Fruit fly (Drosophila melanogaster) whole organism, embryonic: ENCODE data around the gene EMC6.

Experiments used
- CG10654 ChIP-seq: fragments of 200-800 bp; sonication (Bioruptor generic); optimal IDR thresholded peaks from 2 replicates; lab custom pipeline; 2016; ENCODE audit warnings: missing biosample characterization, missing genetic modification characterization
- CG11247 ChIP-seq: fragments of 200-800 bp; sonication (Bioruptor generic); IDR thresholded peaks from 2 replicates; pipeline ENCODE4 v1.3.6; 2022; ENCODE audit warnings: missing biosample characterization, missing genetic modification characterization
- CG11398 ChIP-seq: fragments of 200-800 bp; sonication (Bioruptor generic); optimal IDR thresholded peaks from 2 replicates; lab custom pipeline; 2016; ENCODE audit warnings: missing biosample characterization, missing genetic modification characterization
- CG12659 ChIP-seq: fragments of 200-800 bp; sonication (Bioruptor generic); optimal IDR thresholded peaks from 3 replicates; lab custom pipeline; 2017; ENCODE audit warnings: mild to moderate bottlenecking, missing biosample characterization, missing genetic modification reagents, missing genetic modification characterization
- CG12942 ChIP-seq: fragments of 200-800 bp; sonication (Bioruptor generic); optimal IDR thresholded peaks from 3 replicates; lab custom pipeline; 2016; ENCODE audit warnings: missing biosample characterization, missing genetic modification characterization
- CG13123 ChIP-seq: fragments of 200-800 bp; sonication (Bioruptor generic); optimal IDR thresholded peaks from 2 replicates; lab custom pipeline; 2016; ENCODE audit warnings: missing biosample characterization, missing genetic modification characterization
- CG14050 ChIP-seq: fragments of 200-800 bp; sonication (Bioruptor generic); IDR thresholded peaks from 3 replicates; pipeline ENCODE4 v1.3.6; 2022; ENCODE audit warnings: missing biosample characterization, missing genetic modification characterization
- CG15073 ChIP-seq: fragments of 200-800 bp; sonication (Bioruptor generic); optimal IDR thresholded peaks from 2 replicates; lab custom pipeline; 2016; ENCODE audit warnings: missing biosample characterization, missing genetic modification characterization
- CG15269 ChIP-seq: fragments of 200-800 bp; sonication (Bioruptor generic); optimal IDR thresholded peaks from 2 replicates; lab custom pipeline; 2018; ENCODE audit warnings: missing biosample characterization, mild to moderate bottlenecking, missing genetic modification characterization, moderate library complexity
- CG15696 ChIP-seq: fragments of 200-800 bp; sonication (Bioruptor generic); optimal IDR thresholded peaks from 2 replicates; lab custom pipeline; 2019; ENCODE audit warnings: missing biosample characterization, mild to moderate bottlenecking, missing genetic modification characterization, moderate library complexity
- CG1602 ChIP-seq: fragments of 200-800 bp; sonication (Bioruptor generic); optimal IDR thresholded peaks from 3 replicates; lab custom pipeline; 2016; ENCODE audit warnings: missing biosample characterization, missing genetic modification characterization
- CG1603 ChIP-seq: fragments of 200-800 bp; sonication (Bioruptor generic); optimal IDR thresholded peaks from 2 replicates; lab custom pipeline; 2019; ENCODE audit warnings: missing biosample characterization, mild to moderate bottlenecking, missing genetic modification characterization, moderate library complexity
- CG18262 ChIP-seq: fragments of 200-800 bp; optimal IDR thresholded peaks from 3 replicates; lab custom pipeline; 2019; ENCODE audit warnings: missing biosample characterization, mild to moderate bottlenecking, missing genetic modification characterization, moderate library complexity
- CG30431 ChIP-seq: fragments of 200-800 bp; sonication (Bioruptor generic); optimal IDR thresholded peaks from 2 replicates; lab custom pipeline; 2017; ENCODE audit warnings: missing biosample characterization, missing genetic modification characterization
- CG3163 ChIP-seq: fragments of 200-800 bp; sonication (Bioruptor generic); optimal IDR thresholded peaks from 3 replicates; lab custom pipeline; 2016; ENCODE audit warnings: missing biosample characterization, missing genetic modification characterization
- CG32772 ChIP-seq: fragments of 200-800 bp; sonication (Bioruptor generic); IDR thresholded peaks from 2 replicates; pipeline ENCODE4 v1.3.6; 2022; ENCODE audit warnings: missing biosample characterization, missing genetic modification characterization
- CG33557 ChIP-seq: fragments of 200-800 bp; sonication (Bioruptor generic); optimal IDR thresholded peaks from 2 replicates; lab custom pipeline; 2019; ENCODE audit warnings: missing biosample characterization, mild to moderate bottlenecking, missing genetic modification characterization, moderate library complexity
- CG34422 ChIP-seq: fragments of 200-800 bp; sonication (Bioruptor generic); IDR thresholded peaks from 3 replicates; pipeline ENCODE4 v1.3.6; 2022; ENCODE audit warnings: missing biosample characterization, missing genetic modification characterization
- CG4617 ChIP-seq: fragments of 200-800 bp; sonication (Bioruptor generic); optimal IDR thresholded peaks from 3 replicates; lab custom pipeline; 2016; ENCODE audit warnings: missing biosample characterization, missing genetic modification characterization, borderline replicate concordance
- CG4854 ChIP-seq: fragments of 200-800 bp; sonication (Bioruptor generic); optimal IDR thresholded peaks from 2 replicates; lab custom pipeline; 2016; ENCODE audit warnings: missing biosample characterization, missing genetic modification characterization, inconsistent platforms
- CG8290 ChIP-seq, 3 experiments: fragments of 200-800 bp; sonication (Bioruptor generic); optimal IDR thresholded peaks; 2 replicates each; lab custom pipeline; 2016 to 2019; ENCODE audit warnings: missing biosample characterization in 3 of 3, missing genetic modification characterization in 3 of 3, mild to moderate bottlenecking in 2 of 3, moderate library complexity in 1 of 3
- CG9215 ChIP-seq: fragments of 200-800 bp; sonication (Bioruptor generic); IDR thresholded peaks from 2 replicates; pipeline ENCODE4 v1.3.6; 2022; ENCODE audit warnings: missing biosample characterization, missing genetic modification characterization
- CG9609 ChIP-seq: fragments of 200-800 bp; sonication (Bioruptor generic); optimal IDR thresholded peaks from 3 replicates; lab custom pipeline; 2016; ENCODE audit warnings: missing biosample characterization, missing genetic modification characterization
- CG9876 ChIP-seq: fragments of 200-800 bp; sonication (Bioruptor generic); optimal IDR thresholded peaks from 2 replicates; lab custom pipeline; 2016; ENCODE audit warnings: missing biosample characterization, missing genetic modification characterization
- Chrac-16 ChIP-seq: fragments of 200-800 bp; sonication (Bioruptor generic); optimal IDR thresholded peaks from 3 replicates; lab custom pipeline; 2016; ENCODE audit warnings: missing biosample characterization, missing genetic modification characterization
- Elba2 ChIP-seq: fragments of 200-800 bp; sonication (Bioruptor generic); optimal IDR thresholded peaks from 3 replicates; lab custom pipeline; 2016; ENCODE audit warnings: missing biosample characterization, missing genetic modification characterization
- Ets97D ChIP-seq: fragments of 200-800 bp; sonication (Bioruptor generic); optimal IDR thresholded peaks from 3 replicates; lab custom pipeline; 2016; ENCODE audit warnings: missing biosample characterization, missing genetic modification characterization
- Fer1 ChIP-seq: fragments of 200-800 bp; sonication (Bioruptor generic); optimal IDR thresholded peaks from 2 replicates; lab custom pipeline; 2017; ENCODE audit warnings: missing biosample characterization, mild to moderate bottlenecking, missing genetic modification characterization
- Hmr ChIP-seq: fragments of 200-800 bp; sonication (Bioruptor generic); optimal IDR thresholded peaks from 3 replicates; lab custom pipeline; 2017; ENCODE audit warnings: mild to moderate bottlenecking, missing biosample characterization, missing genetic modification reagents, missing genetic modification characterization
- Hr51 ChIP-seq, 2 experiments: fragments of 200-800 bp; sonication (Bioruptor generic); optimal IDR thresholded peaks; 2 replicates in 1 of 2; 3 replicates in 1 of 2; lab custom pipeline; 2016 to 2018; ENCODE audit warnings: missing biosample characterization in 2 of 2, missing genetic modification characterization in 2 of 2, mild to moderate bottlenecking in 1 of 2, moderate library complexity in 1 of 2
- Neu2 ChIP-seq: fragments of 200-800 bp; sonication (Bioruptor generic); optimal IDR thresholded peaks from 3 replicates; lab custom pipeline; 2016; ENCODE audit warnings: missing biosample characterization, missing genetic modification characterization, borderline replicate concordance
- Sry-β ChIP-seq: fragments of 200-800 bp; sonication (Bioruptor generic); optimal IDR thresholded peaks from 2 replicates; lab custom pipeline; 2018; ENCODE audit warnings: missing biosample characterization, mild to moderate bottlenecking, missing genetic modification characterization, moderate library complexity
- Taf1 ChIP-seq: fragments of 200-800 bp; sonication (Bioruptor generic); IDR thresholded peaks from 2 replicates; pipeline ENCODE4 v1.3.6; 2022; ENCODE audit warnings: missing biosample characterization, missing genetic modification characterization
- Xrp1 ChIP-seq: fragments of 200-800 bp; sonication (Bioruptor generic); IDR thresholded peaks from 2 replicates; pipeline ENCODE4 v1.3.6; 2022; ENCODE audit warnings: missing biosample characterization, missing genetic modification characterization
- abd-A ChIP-seq: fragments of 200-800 bp; sonication (Bioruptor generic); optimal IDR thresholded peaks from 3 replicates; lab custom pipeline; 2019; ENCODE audit warnings: missing biosample characterization, mild to moderate bottlenecking, missing genetic modification characterization, moderate library complexity
- bbx ChIP-seq: fragments of 200-800 bp; sonication (Bioruptor generic); IDR thresholded peaks from 2 replicates; pipeline ENCODE4 v1.3.6; 2022; ENCODE audit warnings: missing biosample characterization, missing genetic modification characterization; ENCODE audit not compliant: partially characterized antibody
- corto ChIP-seq: fragments of 200-800 bp; sonication (Bioruptor generic); optimal IDR thresholded peaks from 2 replicates; lab custom pipeline; 2016; ENCODE audit warnings: missing biosample characterization, mild to moderate bottlenecking, missing genetic modification characterization, moderate library complexity
- dmrt11E ChIP-seq: fragments of 200-800 bp; sonication (Bioruptor generic); optimal IDR thresholded peaks from 3 replicates; lab custom pipeline; 2018; ENCODE audit warnings: missing biosample characterization, mild to moderate bottlenecking, missing genetic modification characterization, moderate library complexity
- en ChIP-seq: fragments of 200-800 bp; sonication (Bioruptor generic); optimal IDR thresholded peaks from 2 replicates; lab custom pipeline; 2016; ENCODE audit warnings: missing biosample characterization, missing genetic modification characterization
- fu2 ChIP-seq: fragments of 200-800 bp; sonication (Bioruptor generic); optimal IDR thresholded peaks from 2 replicates; lab custom pipeline; 2016; ENCODE audit warnings: missing biosample characterization, missing genetic modification characterization
- gem ChIP-seq: fragments of 200-800 bp; sonication (Bioruptor generic); optimal IDR thresholded peaks from 2 replicates; lab custom pipeline; 2019; ENCODE audit warnings: missing biosample characterization, mild to moderate bottlenecking, missing genetic modification characterization, moderate library complexity
- grau ChIP-seq: fragments of 200-800 bp; optimal IDR thresholded peaks from 3 replicates; lab custom pipeline; 2019; ENCODE audit warnings: missing biosample characterization, mild to moderate bottlenecking, missing genetic modification characterization, moderate library complexity
- grn ChIP-seq: fragments of 200-800 bp; sonication (Bioruptor generic); optimal IDR thresholded peaks from 3 replicates; lab custom pipeline; 2017; ENCODE audit warnings: missing biosample characterization, missing genetic modification characterization
- klu ChIP-seq: fragments of 200-800 bp; sonication (Bioruptor generic); IDR thresholded peaks from 2 replicates; pipeline ENCODE4 v1.3.6; 2022; ENCODE audit warnings: missing biosample characterization, missing genetic modification characterization
- lbe ChIP-seq: fragments of 200-800 bp; sonication (Bioruptor generic); optimal IDR thresholded peaks from 2 replicates; lab custom pipeline; 2016; ENCODE audit warnings: missing biosample characterization, mild to moderate bottlenecking, missing genetic modification characterization
- lilli ChIP-seq: fragments of 200-800 bp; sonication (Bioruptor generic); optimal IDR thresholded peaks from 3 replicates; lab custom pipeline; 2016; ENCODE audit warnings: missing biosample characterization, missing genetic modification characterization
- nerfin-2 ChIP-seq: fragments of 200-800 bp; sonication (Bioruptor generic); IDR thresholded peaks from 2 replicates; pipeline ENCODE4 v1.3.6; 2022; ENCODE audit warnings: missing biosample characterization, missing genetic modification characterization; ENCODE audit not compliant: partially characterized antibody
- org-1 ChIP-seq: fragments of 200-800 bp; sonication (Bioruptor generic); optimal IDR thresholded peaks from 2 replicates; lab custom pipeline; 2017; ENCODE audit warnings: missing biosample characterization, missing genetic modification characterization
- sqz ChIP-seq: fragments of 200-800 bp; sonication (Bioruptor generic); optimal IDR thresholded peaks from 3 replicates; lab custom pipeline; 2018; ENCODE audit warnings: missing biosample characterization, mild to moderate bottlenecking, missing genetic modification characterization
- tna ChIP-seq: fragments of 200-800 bp; sonication (Bioruptor generic); IDR thresholded peaks from 2 replicates; pipeline ENCODE4 v1.3.6; 2022; ENCODE audit warnings: missing biosample characterization, missing genetic modification characterization; ENCODE audit not compliant: partially characterized antibody
- toy ChIP-seq: fragments of 200-800 bp; sonication (Bioruptor generic); IDR thresholded peaks from 2 replicates; pipeline ENCODE4 v1.3.6; 2022; ENCODE audit warnings: missing biosample characterization, missing genetic modification characterization

The EMC6 gene

DNA sequence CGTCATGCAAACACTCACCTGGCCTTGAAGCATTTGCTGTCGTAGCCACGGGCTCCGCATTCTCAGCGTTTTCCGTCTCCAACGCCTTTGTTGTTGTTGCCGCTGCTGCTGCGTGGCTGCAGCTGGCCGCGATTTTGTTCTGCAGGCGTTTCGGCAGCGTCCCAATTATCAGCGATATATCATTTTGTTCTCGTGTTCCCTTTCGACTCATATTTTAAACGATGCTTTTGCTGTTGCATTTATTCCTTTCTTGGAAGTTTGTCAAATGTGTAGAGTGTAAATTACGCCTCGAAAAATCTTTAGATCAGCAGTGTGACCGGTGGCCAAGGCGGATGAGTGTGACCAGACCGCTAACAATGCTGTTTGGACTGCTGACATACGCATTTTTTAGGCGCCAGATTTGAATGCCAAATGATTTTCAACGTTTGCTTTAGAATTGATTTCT is 8.3 kb upstream of the EMC6 start, which contains the start of gene Smg6 (continued):
- TF ChIP-seq CG1602 (GFP tag; lab: Kevin White, UChicago) (no peak), CG8290 (GFP tag; optimal IDR thresholded peaks at IDR 0.05; lab: Kevin White, UChicago) (no peak), CG8290 (tag; optimal IDR thresholded peaks at IDR 0.05; lab: Kevin White, UChicago) (no peak), CG32772 (no peak), CG15696 (tag; lab: Kevin White, UChicago) (no peak), CG33557 (GFP tag; lab: Kevin White, UChicago) (no peak), abd-A (tag; lab: Kevin White, UChicago) (no peak), CG30431 (GFP tag; lab: Kevin White, UChicago) (no peak), toy (GFP tag; lab: Robert Waterston, UW) (no peak), Fer1 (GFP tag; lab: Kevin White, UChicago) (peak; percentile 46), CG3163 (GFP tag; lab: Kevin White, UChicago) (no peak), CG1603 (tag; lab: Kevin White, UChicago) (no peak), CG9876 (GFP tag; lab: Kevin White, UChicago) (no peak), CG12659 (GFP tag; lab: Kevin White, UChicago) (peak; percentile 1), Neu2 (no peak), CG13123 (GFP tag; lab: Kevin White, UChicago) (no peak), CG11398 (GFP tag; lab: Kevin White, UChicago) (no peak), grn (GFP tag; lab: Kevin White, UChicago) (no peak), CG4617 (GFP tag; lab: Kevin White, UChicago) (peak; percentile 91), en (GFP tag; lab: Kevin White, UChicago) (no peak), Elba2 (peak; percentile 22), org-1 (no peak), CG9609 (no peak), Xrp1 (GFP tag; lab: Robert Waterston, UW) (no peak), Taf1 (no peak), lilli (GFP tag; lab: Kevin White, UChicago) (no peak), CG18262 (tag; lab: Kevin White, UChicago) (no peak), CG10654 (GFP tag; lab: Kevin White, UChicago) (no peak), gem (no peak), lbe (no peak), Hmr (GFP tag; lab: Kevin White, UChicago) (no peak), klu (GFP tag; lab: Robert Waterston, UW) (no peak), Chrac-16 (no peak), CG9215 (GFP tag; lab: Robert Waterston, UW) (no peak), Ets97D (GFP tag; lab: Kevin White, UChicago) (peak; percentile 28), fu2 (GFP tag; lab: Kevin White, UChicago) (no peak), CG15269 (tag; lab: Kevin White, UChicago) (no peak), Hr51 (GFP tag; optimal IDR thresholded peaks at IDR 0.05; lab: Kevin White, UChicago) (no peak), CG14050 (GFP tag; lab: Robert Waterston, UW) (no peak), CG12942 (GFP tag; lab: Kevin White, UChicago) (no peak), CG15073 (GFP tag; lab: Kevin White, UChicago) (no peak), nerfin-2 (GFP tag; lab: Robert Waterston, UW) (no peak), CG34422 (GFP tag; lab: Robert Waterston, UW) (no peak; the same call in 2 of the 3 replicates), Sry-β (GFP tag; lab: Kevin White, UChicago) (no peak), CG4854 (no peak), CG11247 (GFP tag; lab: Robert Waterston, UW) (no peak), tna (GFP tag; lab: Robert Waterston, UW) (no peak), grau (tag; lab: Kevin White, UChicago) (no peak), bbx (GFP tag; lab: Robert Waterston, UW) (0 out of 2 replicates have a peak, but pooled peaks have one; percentile 30), sqz (GFP tag; lab: Kevin White, UChicago) (no peak), dmrt11E (no peak), corto (GFP tag; lab: Kevin White, UChicago) (no peak)
